Fruit fly (Drosophila melanogaster) whole organism, embryonic: Measurements from ENCODE around the gene EloB.
A peak's percentile ranks its signal among the peaks of the same experiment; 100 is the strongest.

Experiments used
- ATbp ChIP-seq: fragments of 200-800 bp; sonication (Bioruptor generic); optimal IDR thresholded peaks from 2 replicates; lab custom pipeline; 2017; ENCODE audit warnings: missing biosample characterization, mild to moderate bottlenecking, missing genetic modification characterization, missing genetic modification reagents
- Atf6 ChIP-seq: fragments of 200-800 bp; sonication (Bioruptor generic); IDR thresholded peaks from 2 replicates; pipeline ENCODE4 v1.3.6; 2022; ENCODE audit warnings: missing biosample characterization, missing genetic modification characterization
- Bdp1 ChIP-seq: fragments of 200-800 bp; sonication (Bioruptor generic); optimal IDR thresholded peaks from 3 replicates; lab custom pipeline; 2016; ENCODE audit warnings: missing biosample characterization, missing genetic modification characterization
- CG1024 ChIP-seq: fragments of 200-800 bp; sonication (Bioruptor generic); IDR thresholded peaks from 2 replicates; pipeline ENCODE4 v1.3.6; 2022; ENCODE audit warnings: missing biosample characterization, missing genetic modification characterization
- CG10274 ChIP-seq: fragments of 200-800 bp; sonication (Bioruptor generic); optimal IDR thresholded peaks from 3 replicates; lab custom pipeline; 2017; ENCODE audit warnings: missing biosample characterization, mild to moderate bottlenecking, missing genetic modification characterization
- CG10959 ChIP-seq: fragments of 200-800 bp; sonication (Bioruptor generic); IDR thresholded peaks from 2 replicates; pipeline ENCODE4 v1.3.6; 2022; ENCODE audit warnings: missing biosample characterization, missing genetic modification characterization
- CG12769 ChIP-seq: fragments of 200-800 bp; sonication (Bioruptor generic); optimal IDR thresholded peaks from 2 replicates; lab custom pipeline; 2019; ENCODE audit warnings: missing biosample characterization, mild to moderate bottlenecking, missing genetic modification characterization, moderate library complexity
- CG13775 ChIP-seq: fragments of 200-800 bp; sonication (Bioruptor generic); optimal IDR thresholded peaks from 3 replicates; lab custom pipeline; 2017; ENCODE audit warnings: missing biosample characterization, mild to moderate bottlenecking, missing genetic modification characterization
- CG2712 ChIP-seq: fragments of 200-800 bp; optimal IDR thresholded peaks from 3 replicates; lab custom pipeline; 2019; ENCODE audit warnings: missing biosample characterization, mild to moderate bottlenecking, missing genetic modification characterization, moderate library complexity
- CG32532 ChIP-seq: fragments of 200-800 bp; sonication (Bioruptor generic); IDR thresholded peaks from 2 replicates; pipeline ENCODE4 v1.3.6; 2022; ENCODE audit warnings: missing biosample characterization, missing genetic modification characterization
- CG33557 ChIP-seq: fragments of 200-800 bp; sonication (Bioruptor generic); optimal IDR thresholded peaks from 2 replicates; lab custom pipeline; 2019; ENCODE audit warnings: missing biosample characterization, mild to moderate bottlenecking, missing genetic modification characterization, moderate library complexity
- CG3407 ChIP-seq: fragments of 200-800 bp; sonication (Bioruptor generic); optimal IDR thresholded peaks from 2 replicates; lab custom pipeline; 2018; ENCODE audit warnings: missing biosample characterization, mild to moderate bottlenecking, missing genetic modification characterization
- CG34376 ChIP-seq: fragments of 200-800 bp; sonication (Bioruptor generic); optimal IDR thresholded peaks from 2 replicates; lab custom pipeline; 2018; ENCODE audit warnings: missing biosample characterization, mild to moderate bottlenecking, missing genetic modification characterization
- CG3995 ChIP-seq: fragments of 200-800 bp; sonication (Bioruptor generic); optimal IDR thresholded peaks from 3 replicates; lab custom pipeline; 2016; ENCODE audit warnings: missing biosample characterization, missing genetic modification characterization
- CG4328 ChIP-seq: fragments of 200-800 bp; sonication (Bioruptor generic); optimal IDR thresholded peaks from 3 replicates; lab custom pipeline; 2017; ENCODE audit warnings: missing biosample characterization, missing genetic modification reagents, missing genetic modification characterization
- CG4820 ChIP-seq: fragments of 200-800 bp; sonication (Bioruptor generic); optimal IDR thresholded peaks from 3 replicates; lab custom pipeline; 2016; ENCODE audit warnings: missing biosample characterization, missing genetic modification characterization
- CG6175 ChIP-seq: fragments of 200-800 bp; sonication (Bioruptor generic); IDR thresholded peaks from 3 replicates; pipeline ENCODE4 v1.3.6; 2022; ENCODE audit warnings: missing biosample characterization, missing genetic modification characterization
- CG6272 ChIP-seq: fragments of 200-800 bp; sonication (Bioruptor generic); IDR thresholded peaks from 2 replicates; pipeline ENCODE4 v1.3.6; 2022; ENCODE audit warnings: missing biosample characterization, missing genetic modification characterization
- CG6654 ChIP-seq: fragments of 200-800 bp; sonication (Bioruptor generic); optimal IDR thresholded peaks from 2 replicates; lab custom pipeline; 2017; ENCODE audit warnings: missing biosample characterization, mild to moderate bottlenecking, missing genetic modification characterization
- CG8290 ChIP-seq, 3 experiments: fragments of 200-800 bp; sonication (Bioruptor generic); optimal IDR thresholded peaks; 2 replicates each; lab custom pipeline; 2016 to 2019; ENCODE audit warnings: missing biosample characterization in 3 of 3, missing genetic modification characterization in 3 of 3, mild to moderate bottlenecking in 2 of 3, moderate library complexity in 1 of 3
- CG8478 ChIP-seq: fragments of >200 bp; optimal IDR thresholded peaks from 2 replicates; lab custom pipeline; 2018
- CG8765 ChIP-seq: fragments of 200-800 bp; sonication (Bioruptor generic); IDR thresholded peaks from 2 replicates; pipeline ENCODE4 v1.3.6; 2022; ENCODE audit warnings: missing biosample characterization, missing genetic modification characterization
- CG9437 ChIP-seq: fragments of 200-800 bp; sonication (Bioruptor generic); optimal IDR thresholded peaks from 2 replicates; lab custom pipeline; 2018; ENCODE audit warnings: missing biosample characterization, mild to moderate bottlenecking, missing genetic modification characterization
- CkIIα-i1 ChIP-seq: fragments of 200-800 bp; sonication (Bioruptor generic); IDR thresholded peaks from 2 replicates; pipeline ENCODE4 v1.3.6; 2022; ENCODE audit warnings: missing biosample characterization, missing genetic modification characterization
- Dek ChIP-seq: fragments of 200-800 bp; sonication (Bioruptor generic); optimal IDR thresholded peaks from 3 replicates; lab custom pipeline; 2019; ENCODE audit warnings: missing biosample characterization, mild to moderate bottlenecking, missing genetic modification characterization, moderate library complexity
- Dll ChIP-seq: fragments of 200-800 bp; sonication (Bioruptor generic); IDR thresholded peaks from 4 replicates; pipeline ENCODE4 v1.3.6; 2022; ENCODE audit warnings: missing biosample characterization, missing genetic modification characterization; ENCODE audit not compliant: partially characterized antibody
- Drgx ChIP-seq: fragments of 200-800 bp; sonication (Bioruptor generic); IDR thresholded peaks from 2 replicates; pipeline ENCODE4 v1.3.6; 2022; ENCODE audit warnings: missing biosample characterization, missing genetic modification characterization
- Fer1 ChIP-seq: fragments of 200-800 bp; sonication (Bioruptor generic); optimal IDR thresholded peaks from 2 replicates; lab custom pipeline; 2017; ENCODE audit warnings: missing biosample characterization, mild to moderate bottlenecking, missing genetic modification characterization
- HLHmδ ChIP-seq: fragments of 200-800 bp; sonication (Bioruptor generic); optimal IDR thresholded peaks from 2 replicates; lab custom pipeline; 2018; ENCODE audit warnings: missing biosample characterization, mild to moderate bottlenecking, missing genetic modification characterization, moderate library complexity
- Meics ChIP-seq: fragments of 200-800 bp; sonication (Bioruptor generic); optimal IDR thresholded peaks from 2 replicates; lab custom pipeline; 2017; ENCODE audit warnings: missing biosample characterization, mild to moderate bottlenecking, missing genetic modification characterization
- Neu2 ChIP-seq: fragments of 200-800 bp; sonication (Bioruptor generic); optimal IDR thresholded peaks from 3 replicates; lab custom pipeline; 2016; ENCODE audit warnings: missing biosample characterization, missing genetic modification characterization, borderline replicate concordance
- Rx ChIP-seq: fragments of 200-800 bp; sonication (Bioruptor generic); IDR thresholded peaks from 2 replicates; pipeline ENCODE4 v1.3.6; 2022; ENCODE audit warnings: missing biosample characterization, missing genetic modification characterization
- TFAM ChIP-seq: fragments of 200-800 bp; sonication (Bioruptor generic); optimal IDR thresholded peaks from 2 replicates; lab custom pipeline; 2017; ENCODE audit warnings: missing biosample characterization, missing genetic modification characterization, inconsistent platforms
- Xrp1 ChIP-seq: fragments of 200-800 bp; sonication (Bioruptor generic); IDR thresholded peaks from 2 replicates; pipeline ENCODE4 v1.3.6; 2022; ENCODE audit warnings: missing biosample characterization, missing genetic modification characterization
- ase ChIP-seq: fragments of 200-800 bp; sonication (Bioruptor generic); IDR thresholded peaks from 3 replicates; pipeline ENCODE4 v1.3.6; 2022; ENCODE audit warnings: missing biosample characterization, missing genetic modification characterization
- bab2 ChIP-seq: fragments of 200-800 bp; sonication (Bioruptor generic); optimal IDR thresholded peaks from 2 replicates; lab custom pipeline; 2016; ENCODE audit warnings: missing biosample characterization, missing genetic modification characterization
- chinmo ChIP-seq: fragments of 200-800 bp; sonication (Bioruptor generic); IDR thresholded peaks from 4 replicates; pipeline ENCODE4 v1.3.6; 2022; ENCODE audit warnings: missing biosample characterization, missing genetic modification characterization; ENCODE audit not compliant: partially characterized antibody
- dmrt99B ChIP-seq: fragments of 200-800 bp; sonication (Bioruptor generic); optimal IDR thresholded peaks from 2 replicates; lab custom pipeline; 2018; ENCODE audit warnings: missing biosample characterization, mild to moderate bottlenecking, missing genetic modification characterization, moderate library complexity
- esg ChIP-seq: fragments of 200-800 bp; sonication (Bioruptor generic); conservative IDR thresholded peaks from 2 replicates; pipeline ENCODE4 v1.3.6; 2022; ENCODE audit warnings: missing biosample characterization, missing genetic modification characterization
- ham ChIP-seq: fragments of 200-800 bp; sonication (Bioruptor generic); IDR thresholded peaks from 2 replicates; pipeline ENCODE4 v1.3.6; 2022; ENCODE audit warnings: missing biosample characterization, missing genetic modification characterization
- kni ChIP-seq: fragments of 200-800 bp; sonication (Bioruptor generic); optimal IDR thresholded peaks from 3 replicates; lab custom pipeline; 2017; ENCODE audit warnings: mild to moderate bottlenecking, missing biosample characterization, missing genetic modification reagents, missing genetic modification characterization
- lmd ChIP-seq: fragments of 200-800 bp; sonication (Bioruptor generic); IDR thresholded peaks from 2 replicates; pipeline ENCODE4 v1.3.6; 2022; ENCODE audit warnings: missing biosample characterization, missing genetic modification characterization
- lola ChIP-seq, 3 experiments: fragments of >200 bp in 2 of 3; fragments of 200-800 bp in 1 of 3; sonication (Bioruptor generic) in 1 of 3; optimal IDR thresholded peaks; 2 replicates each; lab custom pipeline; 2017 to 2019; ENCODE audit warnings: missing biosample characterization in 3 of 3, missing genetic modification characterization in 3 of 3, mild to moderate bottlenecking in 1 of 3, moderate library complexity in 1 of 3
- pzg ChIP-seq: fragments of 200-800 bp; sonication (Bioruptor generic); optimal IDR thresholded peaks from 3 replicates; lab custom pipeline; 2018; ENCODE audit warnings: missing biosample characterization, mild to moderate bottlenecking, missing genetic modification characterization, moderate library complexity
- sens ChIP-seq: fragments of 200-800 bp; sonication (Bioruptor generic); peaks from one replicate; lab custom pipeline; 2016; ENCODE audit warnings: missing biosample characterization, missing genetic modification characterization
- sisA ChIP-seq: fragments of 200-800 bp; sonication (Bioruptor generic); IDR thresholded peaks from 2 replicates; pipeline ENCODE4 v1.3.6; 2022; ENCODE audit warnings: missing biosample characterization, missing genetic modification characterization
- sna ChIP-seq: fragments of 200-800 bp; sonication (Bioruptor generic); IDR thresholded peaks from 2 replicates; pipeline ENCODE4 v1.3.6; 2022; ENCODE audit warnings: missing biosample characterization, missing genetic modification characterization; ENCODE audit not compliant: partially characterized antibody
- trh ChIP-seq: fragments of 200-800 bp; sonication (Bioruptor generic); optimal IDR thresholded peaks from 2 replicates; lab custom pipeline; 2016; ENCODE audit warnings: missing biosample characterization, missing genetic modification characterization
- zfh2 ChIP-seq: fragments of 200-800 bp; sonication (Bioruptor generic); optimal IDR thresholded peaks from 2 replicates; lab custom pipeline; 2016; ENCODE audit warnings: missing biosample characterization, missing genetic modification characterization

Gene EloB

dm6 chr3R:20542283-20543144, 37.1 kb downstream of the EloB start (continued):
- peak; percentile 84 for TF ChIP-seq CG33557 (GFP tag; lab: Kevin White, UChicago)
- no peak for TF ChIP-seq CG3995 (GFP tag; lab: Kevin White, UChicago)
- TF ChIP-seq Meics (GFP tag; lab: Kevin White, UChicago) = peak; percentile 9
- TF ChIP-seq CG13775 = no peak
- TF ChIP-seq TFAM (GFP tag; lab: Kevin White, UChicago) = no peak
- TF ChIP-seq Fer1 (GFP tag; lab: Kevin White, UChicago) = peak; percentile 4
- TF ChIP-seq CG10959 (GFP tag; lab: Robert Waterston, UW) = no peak
- TF ChIP-seq CG10274 (GFP tag; lab: Kevin White, UChicago) = no peak
- TF ChIP-seq zfh2 (GFP tag; lab: Kevin White, UChicago) = no peak
- TF ChIP-seq Dek (tag; lab: Kevin White, UChicago) = peak; percentile 15
- TF ChIP-seq dmrt99B = no peak
- TF ChIP-seq bab2 (GFP tag; lab: Kevin White, UChicago) = peak; percentile 51
- TF ChIP-seq CG4820 = no peak
- peak; percentile 59 for TF ChIP-seq Atf6 (GFP tag; lab: Robert Waterston, UW)
- no peak for TF ChIP-seq CG1024 (GFP tag; lab: Robert Waterston, UW)
- TF ChIP-seq sens (GFP tag; lab: Kevin White, UChicago) = peak; percentile 84
- TF ChIP-seq CG6175 (GFP tag; lab: Robert Waterston, UW) = no peak
- no peak for TF ChIP-seq CG6272
- TF ChIP-seq CG6654 (GFP tag; lab: Kevin White, UChicago) = no peak
- peak; percentile 67 for TF ChIP-seq CG2712 (tag; lab: Kevin White, UChicago)
- no peak for TF ChIP-seq CG34376 (GFP tag; lab: Kevin White, UChicago)
- TF ChIP-seq CG8290 (GFP tag; optimal IDR thresholded peaks at IDR 0.05; lab: Kevin White, UChicago) = no peak
- peak in 1 of 2 experiments; percentile 39 for TF ChIP-seq CG8290 (tag; optimal IDR thresholded peaks at IDR 0.05; lab: Kevin White, UChicago)
- no peak for TF ChIP-seq CG8765
- no peak for TF ChIP-seq esg
- no peak for TF ChIP-seq ase
- TF ChIP-seq lola (GFP tag; optimal IDR thresholded peaks at IDR 0.05; lab: Kevin White, UChicago) = peak in 1 of 3 experiments; percentile 58
- TF ChIP-seq pzg (GFP tag; lab: Kevin White, UChicago) = no peak
- no peak for TF ChIP-seq CkIIα-i1 (GFP tag; lab: Robert Waterston, UW)
- TF ChIP-seq sisA = no peak
- TF ChIP-seq CG12769 (tag; lab: Kevin White, UChicago) = peak; percentile 9
- TF ChIP-seq lmd (GFP tag; lab: Robert Waterston, UW) = no peak
- no peak for TF ChIP-seq HLHmδ
- TF ChIP-seq Bdp1 (GFP tag; lab: Kevin White, UChicago) = no peak
- TF ChIP-seq sna (GFP tag; lab: Robert Waterston, UW) = no peak
- TF ChIP-seq Rx (GFP tag; lab: Robert Waterston, UW) = no peak
- TF ChIP-seq Neu2 (GFP tag; lab: Kevin White, UChicago) = no peak
- no peak for TF ChIP-seq CG32532 (GFP tag; lab: Robert Waterston, UW)
- peak; percentile 36 for TF ChIP-seq CG4328
- peak; percentile 79 for TF ChIP-seq ATbp
- peak; percentile 51 for TF ChIP-seq CG3407 (GFP tag; lab: Kevin White, UChicago)
- peak; percentile 74 for TF ChIP-seq Xrp1
- TF ChIP-seq CG9437 (GFP tag; lab: Kevin White, UChicago) = no peak
- TF ChIP-seq kni = no peak
- TF ChIP-seq CG8478 (lab: Kevin White, UChicago) = no peak
- TF ChIP-seq ham (GFP tag; lab: Robert Waterston, UW) = no peak
- 0 out of 4 replicates have a peak, but pooled peaks have one; percentile 47 for TF ChIP-seq chinmo
- TF ChIP-seq trh (GFP tag; lab: Kevin White, UChicago) = no peak
- TF ChIP-seq Dll = 0 out of 4 replicates have a peak, but pooled peaks have one; percentile 11
- no peak for TF ChIP-seq Drgx (GFP tag; lab: Robert Waterston, UW)
